Worm (Caenorhabditis elegans): ENCODE data around the gene C09G9.8.

The C09G9.8 gene

DNA sequence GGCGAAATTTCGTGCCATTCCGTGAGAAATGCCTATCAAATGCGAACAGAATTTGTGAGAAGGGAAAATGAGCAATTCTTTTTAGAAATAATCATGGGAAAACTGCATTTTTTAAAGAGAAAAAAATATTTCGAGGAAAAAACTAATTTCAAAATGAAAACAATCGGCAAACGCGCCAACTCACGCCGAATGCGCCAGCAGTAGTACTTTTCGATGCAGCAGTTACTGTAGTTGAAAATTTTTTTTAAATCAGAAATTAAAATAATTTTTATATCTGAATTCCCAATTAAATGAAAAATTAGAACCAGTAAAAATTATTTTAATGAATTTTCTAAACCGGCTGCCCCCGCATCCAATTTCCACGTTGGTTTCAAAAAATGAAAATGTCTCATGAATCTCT, 42.1 kb downstream of the C09G9.8 start:
- TF ChIP-seq ZK546.5 (tag; optimal IDR thresholded peaks at IDR 0.05) (no peak), egl-5 (tag; optimal IDR thresholded peaks at IDR 0.05) (no peak), nhr-12 (tag; optimal IDR thresholded peaks at IDR 0.05) (no peak), unc-39 (tag; optimal IDR thresholded peaks at IDR 0.05) (no peak), pha-4 (tag; optimal IDR thresholded peaks at IDR 0.05) (no peak), pqm-1 (tag; optimal IDR thresholded peaks at IDR 0.05) (no peak), skn-1 (tag; optimal IDR thresholded peaks at IDR 0.05) (no peak), egl-27 (tag; optimal IDR thresholded peaks at IDR 0.05) (no peak), nhr-77 (tag; optimal IDR thresholded peaks at IDR 0.05) (no peak), nhr-23 (tag; optimal IDR thresholded peaks at IDR 0.05) (no peak), hmg-11 (tag; optimal IDR thresholded peaks at IDR 0.05) (no peak), fkh-2 (tag; optimal IDR thresholded peaks at IDR 0.05) (no peak), unc-62 (GFP tag; optimal IDR thresholded peaks at IDR 0.05) (no peak)

DNA sequence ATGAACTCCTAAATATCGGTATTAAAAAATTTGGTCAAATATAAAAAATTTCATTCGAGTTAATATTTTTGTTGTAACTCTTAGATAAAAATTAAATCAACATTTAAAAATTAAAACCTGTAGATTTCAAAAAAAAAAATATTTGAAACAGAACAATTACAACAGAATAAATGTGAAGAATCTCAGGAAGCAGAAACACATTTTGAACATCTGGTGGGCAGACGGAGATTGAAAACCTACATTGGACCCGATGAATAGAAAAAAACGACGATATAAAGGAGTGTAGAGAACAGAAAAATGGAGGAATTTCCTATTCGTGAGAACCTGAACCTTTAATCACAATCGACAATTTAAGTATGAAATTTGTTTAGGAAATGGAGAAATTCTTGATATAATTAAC, 42.8 kb downstream of the C09G9.8 start:
- no peak for TF ChIP-seq aly-2 (tag; optimal IDR thresholded peaks at IDR 0.05)
- no peak for TF ChIP-seq unc-62 (GFP tag; optimal IDR thresholded peaks at IDR 0.05)
- no peak for TF ChIP-seq ceh-16 (tag; optimal IDR thresholded peaks at IDR 0.05)
- no peak for TF ChIP-seq elt-1 (tag; optimal IDR thresholded peaks at IDR 0.05)
- no peak for TF ChIP-seq egl-27 (tag; optimal IDR thresholded peaks at IDR 0.05)
- TF ChIP-seq nhr-77 (tag; optimal IDR thresholded peaks at IDR 0.05), result no peak
- TF ChIP-seq ama-1 (optimal IDR thresholded peaks at IDR 0.05), result no peak
- no peak for TF ChIP-seq lsy-12 (tag; optimal IDR thresholded peaks at IDR 0.05)
- no peak for TF ChIP-seq nhr-28 (tag; optimal IDR thresholded peaks at IDR 0.05)
- TF ChIP-seq nhr-11 (tag; optimal IDR thresholded peaks at IDR 0.05), result no peak

- no peak for TF ChIP-seq nhr-11 (tag; optimal IDR thresholded peaks at IDR 0.05)
- TF ChIP-seq sea-2 (GFP tag; optimal IDR thresholded peaks at IDR 0.05), result no peak
- TF ChIP-seq eor-1 (tag; optimal IDR thresholded peaks at IDR 0.05), result no peak
- no peak for TF ChIP-seq fkh-10 (GFP tag; optimal IDR thresholded peaks at IDR 0.05)
- TF ChIP-seq elt-3 (tag; optimal IDR thresholded peaks at IDR 0.05), result no peak
- no peak for TF ChIP-seq fos-1 (tag; optimal IDR thresholded peaks at IDR 0.05)
- TF ChIP-seq nhr-76 (tag; optimal IDR thresholded peaks at IDR 0.05), result no peak
- peak; percentile 12 for TF ChIP-seq R02D3.7 (tag; optimal IDR thresholded peaks at IDR 0.05)
- peak; percentile 42 for TF ChIP-seq nfya-1 (tag; optimal IDR thresholded peaks at IDR 0.05; ENCODE audit: insufficient read depth)
- TF ChIP-seq pha-4 (tag; optimal IDR thresholded peaks at IDR 0.05), result peak; percentile 44
- no peak for TF ChIP-seq ceh-82 (tag; optimal IDR thresholded peaks at IDR 0.05)
- peak; percentile 38 for TF ChIP-seq nhr-23 (tag; optimal IDR thresholded peaks at IDR 0.05)
- TF ChIP-seq mml-1 (tag; optimal IDR thresholded peaks at IDR 0.05), result no peak
- no peak for TF ChIP-seq daf-12 (tag; optimal IDR thresholded peaks at IDR 0.05)
- peak; percentile 28 for TF ChIP-seq lin-15B (tag; optimal IDR thresholded peaks at IDR 0.05)
Measured at ce11 chrIV:8925990-8926389, 44.7 kb downstream of the C09G9.8 start, which contains the start of the genes D1046.2 and cfim-2. Gene D1046.2, minus strand, starts transcription at chrIV:8926067. Gene cfim-2, plus strand, starts transcription at chrIV:8926324.

- TF ChIP-seq eor-1 (tag; optimal IDR thresholded peaks at IDR 0.05) (no peak), nhr-25 (tag; optimal IDR thresholded peaks at IDR 0.05) (no peak), unc-39 (tag; optimal IDR thresholded peaks at IDR 0.05) (no peak), lin-39 (tag; optimal IDR thresholded peaks at IDR 0.05) (no peak), tbx-2 (tag; optimal IDR thresholded peaks at IDR 0.05) (no peak), nhr-67 (tag; optimal IDR thresholded peaks at IDR 0.05) (no peak), ceh-82 (tag; optimal IDR thresholded peaks at IDR 0.05) (no peak), lin-15B (tag; optimal IDR thresholded peaks at IDR 0.05) (no peak), elt-1 (tag; optimal IDR thresholded peaks at IDR 0.05) (no peak), elt-3 (tag; optimal IDR thresholded peaks at IDR 0.05) (no peak), R02D3.7 (tag; optimal IDR thresholded peaks at IDR 0.05) (no peak), lsy-12 (tag; optimal IDR thresholded peaks at IDR 0.05) (no peak), nhr-12 (tag; optimal IDR thresholded peaks at IDR 0.05) (no peak), pha-4 (tag; optimal IDR thresholded peaks at IDR 0.05) (no peak), fkh-2 (tag; optimal IDR thresholded peaks at IDR 0.05) (no peak), sea-2 (GFP tag; optimal IDR thresholded peaks at IDR 0.05) (no peak), ama-1 (optimal IDR thresholded peaks at IDR 0.05) (no peak), hmg-11 (tag; optimal IDR thresholded peaks at IDR 0.05) (no peak), daf-12 (tag; optimal IDR thresholded peaks at IDR 0.05) (no peak)
Measured at ce11 chrIV:8926511-8926910, 45.2 kb downstream of the C09G9.8 start.
